Worm (Caenorhabditis elegans) whole organism, L4 larva: Measurements from ENCODE around the gene nspd-4.

Experiments
- saeg-2 ChIP-seq: fragments of 200-800 bp; sonication (Bioruptor generic); IDR thresholded peaks from 2 replicates; pipeline ENCODE4 v1.3.6; 2022; ENCODE audit warnings: missing genetic modification reagents, missing genetic modification characterization, missing compliant biosample characterization
- zfp-2 ChIP-seq: sonication (generic microtip); optimal IDR thresholded peaks from 2 replicates; lab custom pipeline; 2016; ENCODE audit warnings: mild to moderate bottlenecking, missing genetic modification characterization, missing compliant biosample characterization

ce11 chrII:4888527-4889487 is 46.4 kb downstream of the nspd-4 start, which contains the start of gene pgm-1:
- TF ChIP-seq saeg-2 (GFP tag; lab: Robert Waterston, UW) (no peak), zfp-2 (tag; lab: Kevin White, UChicago) (no peak)
